Worm (Caenorhabditis elegans) whole organism, L3 larva: ENCODE data around the gene F56F11.4.

Source experiments
- jun-1 ChIP-seq: fragments of 150-350 bp; optimal IDR thresholded peaks from 2 replicates; lab custom pipeline; 2014; ENCODE audit warnings: missing biosample characterization, missing genetic modification reagents, missing genetic modification characterization
- pqm-1 ChIP-seq: fragments of 150-350 bp; optimal IDR thresholded peaks from 2 replicates; lab custom pipeline; 2017; ENCODE audit warnings: missing biosample characterization, missing genetic modification characterization, inconsistent platforms
- snpc-4 ChIP-seq: fragments of 150-350 bp; optimal IDR thresholded peaks from 2 replicates; lab custom pipeline; 2014; ENCODE audit warnings: missing biosample characterization, missing genetic modification characterization
- unc-39 ChIP-seq: sonication (generic microtip); optimal IDR thresholded peaks from 4 replicates; lab custom pipeline; 2017; ENCODE audit warnings: missing biosample characterization, missing genetic modification characterization
- zag-1 ChIP-seq: fragments of 150-350 bp; optimal IDR thresholded peaks from 2 replicates; lab custom pipeline; 2014; ENCODE audit warnings: missing biosample characterization, missing genetic modification characterization

DNA sequence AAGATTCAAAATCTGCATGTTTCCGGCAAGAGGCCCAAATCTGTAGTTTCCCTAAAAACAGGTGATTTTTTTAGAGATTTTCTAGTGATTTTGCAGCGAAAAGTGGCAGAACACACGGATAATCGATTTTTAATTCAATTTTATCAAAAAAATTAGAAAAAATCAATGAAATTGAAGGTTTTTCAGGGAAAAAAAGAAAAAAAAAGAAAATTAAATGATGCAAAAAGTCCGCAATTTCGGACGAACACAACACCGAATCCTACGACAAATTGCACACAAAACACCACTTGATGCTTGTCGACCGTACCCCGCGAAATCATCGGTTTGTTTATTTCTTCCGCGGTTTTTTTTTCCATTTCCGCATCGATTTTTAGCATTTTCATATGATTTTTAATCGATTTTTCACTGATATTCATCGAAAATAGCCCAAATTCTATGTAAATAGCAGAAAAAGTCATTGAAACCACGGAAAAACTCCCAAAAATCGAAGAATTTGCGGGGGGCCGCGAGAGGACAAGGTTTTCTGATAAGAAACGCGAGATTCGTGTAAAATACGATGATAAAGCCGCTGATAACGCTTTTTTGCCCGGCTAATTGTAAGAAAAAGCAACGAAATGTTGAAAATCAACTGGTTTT is 41.0 kb upstream of the F56F11.4 start, which contains the start of gene tufm-1:
- TF ChIP-seq jun-1 (no peak), pqm-1 (tag; lab: Kevin White, UChicago) (no peak), snpc-4 (no peak), zag-1 (tag; lab: Kevin White, UChicago) (no peak), unc-39 (tag; lab: Kevin White, UChicago) (no peak)
